Fruit fly (Drosophila melanogaster): ENCODE data around the gene CG14262.

DNA sequence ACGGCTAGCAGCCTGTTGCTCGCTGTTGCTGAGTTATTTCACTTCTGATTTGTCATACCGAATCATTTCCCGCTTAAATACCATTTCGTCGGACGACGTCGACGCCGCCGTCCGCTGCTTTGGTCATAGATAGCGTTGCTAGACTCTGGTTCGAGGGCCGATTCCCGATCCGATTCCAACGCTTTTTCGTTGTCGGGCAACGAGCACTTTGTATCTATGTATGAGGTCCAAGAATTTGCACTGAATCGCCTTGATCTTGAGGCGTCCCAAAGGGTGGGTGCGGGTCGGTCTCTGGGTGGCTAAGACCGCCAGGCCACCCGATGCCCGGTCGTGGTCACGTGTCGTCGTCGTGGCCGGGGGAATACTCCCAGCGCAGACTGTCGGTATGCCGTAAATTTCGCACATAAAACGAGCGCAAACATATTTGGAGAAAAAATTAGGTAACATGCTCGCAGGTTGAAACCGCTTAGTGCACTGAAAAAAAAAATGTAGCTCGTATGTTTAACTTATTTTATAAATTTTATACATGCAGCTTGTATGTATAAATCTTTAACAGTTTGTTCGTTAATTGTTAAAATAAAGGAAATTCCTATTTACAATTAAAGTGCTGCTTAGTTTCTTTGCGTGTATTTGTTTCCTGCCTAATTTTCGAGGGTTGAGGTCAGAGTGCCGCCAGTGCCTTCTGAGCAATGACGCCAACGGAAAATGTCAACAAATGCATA, 27.1 kb upstream of the CG14262 start, which contains the start of gene CG3348:
- TF ChIP-seq YL-1 (GFP tag; optimal IDR thresholded peaks at IDR 0.05) (no peak), CG9932 (GFP tag; IDR thresholded peaks at IDR 0.05) (peak; percentile 83), dysf (GFP tag; IDR thresholded peaks at IDR 0.05) (peak; percentile 83), Deaf1 (tag; optimal IDR thresholded peaks at IDR 0.05) (peak; percentile 58), pnt (GFP tag; optimal IDR thresholded peaks at IDR 0.05) (no peak), CG7963 (GFP tag; IDR thresholded peaks at IDR 0.05; ENCODE audit: partially characterized antibody) (no peak)
